Worm (Caenorhabditis elegans): ENCODE measurements around the gene unc-36.
A peak's percentile ranks its signal among the peaks of the same experiment; 100 is the strongest.

Gene unc-36

DNA sequence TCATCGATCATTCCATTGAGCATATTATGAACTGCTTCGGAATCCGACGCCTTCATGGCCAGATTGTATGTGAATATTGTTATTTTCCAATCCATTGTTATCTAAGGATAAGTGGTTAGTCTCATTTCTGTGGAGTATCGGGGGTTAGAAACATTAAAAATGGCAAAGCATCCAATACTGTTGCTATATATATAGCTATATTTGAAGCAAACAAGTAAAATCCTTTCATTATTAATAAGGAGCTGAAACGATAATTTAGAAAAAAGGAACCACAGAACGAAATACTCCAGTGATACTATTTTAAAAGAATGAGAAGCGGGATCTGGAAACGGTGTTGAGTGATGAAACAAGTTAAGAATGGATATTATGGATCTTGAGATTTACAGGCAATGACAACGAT, 39.8 kb downstream of the unc-36 start, which contains the start of gene inpp-5K:
TSS of gene inpp-5K (minus strand) at position 101 of the 400 bp plus-strand sequence.
- TF ChIP-seq aly-2 (tag; optimal IDR thresholded peaks at IDR 0.05) = peak; percentile 33
- no peak for TF ChIP-seq tlp-1 (tag; optimal IDR thresholded peaks at IDR 0.05)
- TF ChIP-seq hpl-2 (GFP tag; optimal IDR thresholded peaks at IDR 0.05) = no peak
- no peak for TF ChIP-seq alr-1 (tag; optimal IDR thresholded peaks at IDR 0.05; ENCODE audit: borderline replicate concordance)

DNA sequence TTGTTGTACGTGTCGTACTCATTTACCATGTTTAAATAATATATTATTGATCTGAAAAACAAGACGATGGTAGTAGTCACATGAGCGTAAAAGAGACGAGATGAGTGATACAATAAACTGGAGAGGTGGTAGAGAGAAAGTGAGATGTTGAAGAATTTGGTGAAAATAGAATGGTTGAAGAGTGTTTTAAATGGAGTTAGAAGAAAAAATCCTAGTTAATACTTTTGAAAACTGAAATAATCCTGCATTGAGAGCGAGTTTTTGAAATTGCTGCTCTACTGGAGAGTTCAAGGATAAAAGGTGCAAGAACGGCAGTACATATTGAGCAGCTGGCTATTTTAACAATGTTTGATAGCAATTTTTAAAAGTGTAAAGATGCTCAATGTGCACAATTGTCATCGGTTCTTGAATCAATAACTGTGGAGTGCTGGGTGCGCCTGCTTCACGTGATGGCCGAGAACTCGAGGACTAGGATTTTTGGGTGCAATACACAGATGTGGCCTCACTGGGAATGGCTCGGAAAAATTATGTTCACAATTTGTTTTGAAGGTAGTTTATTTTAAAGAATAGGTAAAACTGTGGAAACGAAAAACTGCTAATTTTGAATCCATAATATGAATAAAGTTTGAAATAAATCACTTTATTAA, 42.8 kb downstream of the unc-36 start, which contains the start of gene atg-13:
TSS of gene atg-13 (minus strand) at position 51 of the 647 bp plus-strand sequence.
- TF ChIP-seq F16B12.6 (tag; optimal IDR thresholded peaks at IDR 0.05) (no peak), nhr-19 (GFP tag; conservative IDR thresholded peaks at IDR 0.05) (0 out of 2 replicates have a peak, but pooled peaks have one; percentile 7), pag-3 (tag; optimal IDR thresholded peaks at IDR 0.05; ENCODE audit: borderline replicate concordance, insufficient read depth) (no peak), mab-9 (GFP tag; IDR thresholded peaks at IDR 0.05) (no peak), mdl-1 (tag; optimal IDR thresholded peaks at IDR 0.05) (peak in 1 of 2 experiments; percentile 51), elt-3 (tag; optimal IDR thresholded peaks at IDR 0.05) (no peak), C04F5.9 (tag; optimal IDR thresholded peaks at IDR 0.05) (no peak), nhr-20 (tag; optimal IDR thresholded peaks at IDR 0.05) (no peak), hlh-4 (tag; optimal IDR thresholded peaks at IDR 0.05) (no peak), tlp-1 (tag; optimal IDR thresholded peaks at IDR 0.05) (no peak), snu-23 (GFP tag; optimal IDR thresholded peaks at IDR 0.05) (peak; percentile 17), nhr-84 (tag; optimal IDR thresholded peaks at IDR 0.05) (no peak), zag-1 (tag; optimal IDR thresholded peaks at IDR 0.05) (no peak), dpl-1 (GFP tag; optimal IDR thresholded peaks at IDR 0.05) (peak in 1 of 3 experiments; percentile 15), fos-1 (tag; optimal IDR thresholded peaks at IDR 0.05) (no peak), tbx-2 (tag; optimal IDR thresholded peaks at IDR 0.05) (no peak), mep-1 (tag; optimal IDR thresholded peaks at IDR 0.05) (peak; percentile 48), elt-2 (tag; optimal IDR thresholded peaks at IDR 0.05) (no peak), lin-14 (GFP tag; optimal IDR thresholded peaks at IDR 0.05) (peak; percentile 44), lir-3 (tag; optimal IDR thresholded peaks at IDR 0.05; ENCODE audit: poor library complexity) (no peak), alr-1 (tag; optimal IDR thresholded peaks at IDR 0.05; ENCODE audit: borderline replicate concordance) (no peak), unc-98 (GFP tag; IDR thresholded peaks at IDR 0.05) (no peak), grh-1 (GFP tag; IDR thresholded peaks at IDR 0.05) (no peak), aha-1 (tag; optimal IDR thresholded peaks at IDR 0.05) (no peak), blmp-1 (tag; optimal IDR thresholded peaks at IDR 0.05) (peak; percentile 23), unc-130 (tag; optimal IDR thresholded peaks at IDR 0.05) (no peak), lin-39 (tag; optimal IDR thresholded peaks at IDR 0.05) (no peak), nhr-71 (tag; optimal IDR thresholded peaks at IDR 0.05) (peak; percentile 56), ztf-11 (tag; optimal IDR thresholded peaks at IDR 0.05) (no peak), egl-27 (tag; optimal IDR thresholded peaks at IDR 0.05) (no peak), aly-2 (tag; optimal IDR thresholded peaks at IDR 0.05) (no peak), snpc-4 (tag; optimal IDR thresholded peaks at IDR 0.05) (no peak), sox-4 (tag; optimal IDR thresholded peaks at IDR 0.05) (no peak), efl-1 (optimal IDR thresholded peaks at IDR 0.05) (peak in 1 of 2 experiments; percentile 8), efl-1 (GFP tag; optimal IDR thresholded peaks at IDR 0.05 in 1 of 2) (peak; percentile 6 to 73), lin-35 (GFP tag; optimal IDR thresholded peaks at IDR 0.05) (peak in 1 of 2 experiments; percentile 18), C16A3.4 (tag; optimal IDR thresholded peaks at IDR 0.05) (no peak), sptf-1 (tag; optimal IDR thresholded peaks at IDR 0.05) (no peak), nhr-28 (tag; optimal IDR thresholded peaks at IDR 0.05) (no peak), rnt-1 (tag; optimal IDR thresholded peaks at IDR 0.05) (peak; percentile 2), xbp-1 (tag; optimal IDR thresholded peaks at IDR 0.05) (no peak), ceh-88 (GFP tag; IDR thresholded peaks at IDR 0.05) (no peak), C34B4.2 (tag; optimal IDR thresholded peaks at IDR 0.05) (no peak), hlh-17 (GFP tag; optimal IDR thresholded peaks at IDR 0.05; ENCODE audit: borderline replicate concordance) (no peak), lin-15B (tag; optimal IDR thresholded peaks at IDR 0.05) (no peak), ceh-63 (GFP tag; optimal IDR thresholded peaks at IDR 0.05) (no peak)
